Worm (Caenorhabditis elegans) whole organism, L1 larva: ENCODE data around the gene unc-105.
A peak's percentile ranks its signal among the peaks of the same experiment; 100 is the strongest.

Experiments used
- C16A3.4 ChIP-seq: fragments of 150-350 bp; optimal IDR thresholded peaks from 2 replicates; lab custom pipeline; 2014; ENCODE audit warnings: missing biosample characterization, missing genetic modification characterization
- C34B4.2 ChIP-seq: sonication (generic microtip); optimal IDR thresholded peaks from 2 replicates; lab custom pipeline; 2017; ENCODE audit warnings: mild to moderate bottlenecking, missing genetic modification characterization, missing compliant biosample characterization
- F16B12.6 ChIP-seq: fragments of 150-350 bp; optimal IDR thresholded peaks from 2 replicates; lab custom pipeline; 2014; ENCODE audit warnings: missing biosample characterization, missing genetic modification characterization
- Y116A8C.19 ChIP-seq: sonication (generic microtip); optimal IDR thresholded peaks from 2 replicates; lab custom pipeline; 2016; ENCODE audit warnings: missing compliant biosample characterization, missing genetic modification characterization, borderline replicate concordance
- aha-1 ChIP-seq: fragments of 150-350 bp; optimal IDR thresholded peaks from 2 replicates; lab custom pipeline; 2014; ENCODE audit warnings: missing biosample characterization, missing genetic modification characterization
- blmp-1 ChIP-seq: fragments of 150-350 bp; optimal IDR thresholded peaks from 2 replicates; lab custom pipeline; 2014; ENCODE audit warnings: missing biosample characterization, missing genetic modification characterization
- ceh-88 ChIP-seq: fragments of 200-800 bp; sonication (Bioruptor generic); IDR thresholded peaks from 2 replicates; pipeline ENCODE4 v1.3.6; 2022; ENCODE audit warnings: missing genetic modification characterization, missing compliant biosample characterization
- ceh-90 ChIP-seq: sonication (generic microtip); optimal IDR thresholded peaks from 2 replicates; lab custom pipeline; 2016; ENCODE audit warnings: missing genetic modification characterization, missing compliant biosample characterization
- ces-1 ChIP-seq: fragments of 150-350 bp; optimal IDR thresholded peaks from 2 replicates; lab custom pipeline; 2014; ENCODE audit warnings: missing biosample characterization, missing genetic modification reagents, missing genetic modification characterization
- dpl-1 ChIP-seq, 3 experiments: fragments of 150-350 bp in 2 of 3; sonication (generic microtip) in 1 of 3; optimal IDR thresholded peaks; 2 replicates each; lab custom pipeline; 2014 to 2017; ENCODE audit warnings: missing biosample characterization in 3 of 3, missing genetic modification characterization in 3 of 3, missing genetic modification reagents in 3 of 3
- efl-1 ChIP-seq, 4 experiments: fragments of 150-350 bp; optimal IDR thresholded peaks in 3 of 4; peaks in 1 of 4; 1 replicate in 1 of 4; 2 replicates in 3 of 4; lab custom pipeline; 2014; ENCODE audit warnings: missing biosample characterization in 2 of 4, missing genetic modification characterization in 2 of 4, missing genetic modification reagents in 2 of 4
- efl-3 ChIP-seq: fragments of 200-800 bp; sonication (Bioruptor generic); optimal IDR thresholded peaks from 2 replicates; lab custom pipeline; 2018; ENCODE audit warnings: mild to moderate bottlenecking, missing genetic modification characterization, missing compliant biosample characterization
- egl-13 ChIP-seq: sonication (generic microtip); optimal IDR thresholded peaks from 2 replicates; lab custom pipeline; 2016; ENCODE audit warnings: missing genotype, missing genetic modification reagents, missing genetic modification characterization, missing compliant biosample characterization
- egl-27 ChIP-seq, 2 experiments: fragments of 150-350 bp in 1 of 2; sonication (generic microtip); optimal IDR thresholded peaks; 3 replicates each; lab custom pipeline; 2017 to 2018; ENCODE audit warnings: missing biosample characterization in 2 of 2, missing genetic modification characterization in 2 of 2, missing genetic modification reagents in 2 of 2
- elt-2 ChIP-seq: sonication (generic microtip); optimal IDR thresholded peaks from 2 replicates; lab custom pipeline; 2016; ENCODE audit warnings: missing genetic modification characterization, mild to moderate bottlenecking, inconsistent platforms, missing compliant biosample characterization, missing genetic modification reagents
- elt-3 ChIP-seq, 6 experiments: fragments of 150-350 bp in 1 of 6; sonication (generic microtip); optimal IDR thresholded peaks; 2 replicates each; lab custom pipeline; 2017 to 2018; ENCODE audit warnings: missing biosample characterization in 6 of 6, missing genetic modification characterization in 6 of 6, inconsistent platforms in 1 of 6
- ets-5 ChIP-seq: fragments of 200-800 bp; sonication (Bioruptor generic); IDR thresholded peaks from 2 replicates; pipeline ENCODE4 v1.3.6; 2022; ENCODE audit warnings: missing genetic modification characterization, missing compliant biosample characterization
- fos-1 ChIP-seq: fragments of 150-350 bp; optimal IDR thresholded peaks from 2 replicates; lab custom pipeline; 2014; ENCODE audit warnings: missing biosample characterization, missing genetic modification characterization
- hlh-17 ChIP-seq: fragments of 200-800 bp; sonication (Bioruptor generic); optimal IDR thresholded peaks from 2 replicates; lab custom pipeline; 2018; ENCODE audit warnings: missing genetic modification characterization, mild to moderate bottlenecking, missing compliant biosample characterization, moderate library complexity, borderline replicate concordance
- hlh-4 ChIP-seq: sonication (generic microtip); optimal IDR thresholded peaks from 2 replicates; lab custom pipeline; 2016; ENCODE audit warnings: mild to moderate bottlenecking, missing genetic modification characterization, missing compliant biosample characterization
- hpl-2 ChIP-seq: fragments of 150-350 bp; optimal IDR thresholded peaks from 2 replicates; lab custom pipeline; 2014; ENCODE audit warnings: missing biosample characterization, missing genetic modification reagents, missing genetic modification characterization
- isw-1 ChIP-seq: fragments of 200-800 bp; sonication (Bioruptor generic); IDR thresholded peaks from 2 replicates; pipeline ENCODE4 v1.3.6; 2022; ENCODE audit warnings: missing genetic modification characterization, missing compliant biosample characterization
- jun-1 ChIP-seq: fragments of 150-350 bp; optimal IDR thresholded peaks from 2 replicates; lab custom pipeline; 2014; ENCODE audit warnings: missing biosample characterization, missing genetic modification reagents, missing genetic modification characterization
- lin-13 ChIP-seq: fragments of 150-350 bp; optimal IDR thresholded peaks from 2 replicates; lab custom pipeline; 2014; ENCODE audit warnings: missing biosample characterization, missing genetic modification reagents, missing genetic modification characterization
- lin-14 ChIP-seq: fragments of 200-800 bp; sonication (Bioruptor generic); optimal IDR thresholded peaks from 2 replicates; lab custom pipeline; 2018; ENCODE audit warnings: mild to moderate bottlenecking, missing genetic modification characterization, moderate library complexity, missing compliant biosample characterization
- lin-39 ChIP-seq: fragments of 150-350 bp; optimal IDR thresholded peaks from 2 replicates; lab custom pipeline; 2014; ENCODE audit warnings: missing biosample characterization, missing genetic modification reagents, missing genetic modification characterization
- lir-3 ChIP-seq: sonication (generic microtip); optimal IDR thresholded peaks from 2 replicates; lab custom pipeline; 2016; ENCODE audit warnings: mild to moderate bottlenecking, missing genetic modification characterization, moderate library complexity, missing compliant biosample characterization; ENCODE audit not compliant: poor library complexity
- mab-9 ChIP-seq: fragments of 200-800 bp; sonication (Bioruptor generic); IDR thresholded peaks from 2 replicates; pipeline ENCODE4 v1.3.6; 2022; ENCODE audit warnings: missing genetic modification reagents, missing genetic modification characterization, missing compliant biosample characterization
- mef-2 ChIP-seq: fragments of 150-350 bp; optimal IDR thresholded peaks from 2 replicates; lab custom pipeline; 2014; ENCODE audit warnings: missing biosample characterization, missing genetic modification characterization
- mep-1 ChIP-seq: fragments of 150-350 bp; optimal IDR thresholded peaks from 2 replicates; lab custom pipeline; 2014; ENCODE audit warnings: missing biosample characterization, missing genetic modification characterization
- nhr-237 ChIP-seq: fragments of 150-350 bp; optimal IDR thresholded peaks from 2 replicates; lab custom pipeline; 2014; ENCODE audit warnings: missing biosample characterization, missing genetic modification characterization
- nhr-47 ChIP-seq: sonication (generic microtip); optimal IDR thresholded peaks from 2 replicates; lab custom pipeline; 2016; ENCODE audit warnings: mild to moderate bottlenecking, missing genetic modification characterization, moderate library complexity, missing compliant biosample characterization
- nhr-77 ChIP-seq: fragments of 150-350 bp; optimal IDR thresholded peaks from 2 replicates; lab custom pipeline; 2014; ENCODE audit warnings: missing biosample characterization, missing genetic modification characterization
- nhr-90 ChIP-seq: sonication (generic microtip); optimal IDR thresholded peaks from 2 replicates; lab custom pipeline; 2016; ENCODE audit warnings: mild to moderate bottlenecking, missing genetic modification characterization, missing compliant biosample characterization; ENCODE audit not compliant: poor library complexity
- pag-3 ChIP-seq: sonication (generic microtip); optimal IDR thresholded peaks from 2 replicates; lab custom pipeline; 2017; ENCODE audit warnings: missing genetic modification characterization, mild to moderate bottlenecking, missing compliant biosample characterization, antibody characterized with exemption, borderline replicate concordance; ENCODE audit not compliant: insufficient read depth
- rnt-1 ChIP-seq: sonication (generic microtip); optimal IDR thresholded peaks from 2 replicates; lab custom pipeline; 2016; ENCODE audit warnings: mild to moderate bottlenecking, missing genetic modification characterization, moderate library complexity, missing compliant biosample characterization
- snpc-4 ChIP-seq: fragments of 150-350 bp; optimal IDR thresholded peaks from 2 replicates; lab custom pipeline; 2014; ENCODE audit warnings: missing biosample characterization, missing genetic modification characterization
- sptf-1 ChIP-seq: fragments of 150-350 bp; optimal IDR thresholded peaks from 2 replicates; lab custom pipeline; 2014; ENCODE audit warnings: missing biosample characterization, missing genetic modification characterization
- sup-37 ChIP-seq: fragments of 200-800 bp; sonication (Bioruptor generic); optimal IDR thresholded peaks from 2 replicates; lab custom pipeline; 2018; ENCODE audit warnings: mild to moderate bottlenecking, missing genetic modification characterization, missing compliant biosample characterization
- tlp-1 ChIP-seq: fragments of 150-350 bp; optimal IDR thresholded peaks from 2 replicates; lab custom pipeline; 2014; ENCODE audit warnings: missing biosample characterization, missing genetic modification characterization
- unc-62 ChIP-seq: fragments of 150-350 bp; optimal IDR thresholded peaks from 2 replicates; lab custom pipeline; 2014; ENCODE audit warnings: missing biosample characterization, missing genetic modification reagents, missing genetic modification characterization
- unc-86 ChIP-seq: sonication (generic microtip); optimal IDR thresholded peaks from 2 replicates; lab custom pipeline; 2016; ENCODE audit warnings: missing genetic modification characterization, missing compliant biosample characterization
- unc-98 ChIP-seq: fragments of 200-800 bp; sonication (Bioruptor generic); IDR thresholded peaks from 2 replicates; pipeline ENCODE4 v1.3.6; 2022; ENCODE audit warnings: missing genetic modification characterization, missing compliant biosample characterization
- zag-1 ChIP-seq: fragments of 150-350 bp; optimal IDR thresholded peaks from 2 replicates; lab custom pipeline; 2014; ENCODE audit warnings: missing biosample characterization, missing genetic modification characterization
- ztf-11 ChIP-seq, 2 experiments: sonication (generic microtip); optimal IDR thresholded peaks; 2 replicates each; lab custom pipeline; 2016 to 2017; ENCODE audit warnings: missing genetic modification characterization in 2 of 2, missing biosample characterization in 1 of 2, missing compliant biosample characterization in 1 of 2

The unc-105 gene

ce11 chrII:8128273-8129039, 12.2 kb downstream of the unc-105 start (continued):
- TF ChIP-seq pag-3 (tag; lab: Kevin White, UChicago) (peak; percentile 81), lin-39 (tag; lab: Kevin White, UChicago) (peak; percentile 56), rnt-1 (peak; percentile 78), nhr-77 (tag; lab: Kevin White, UChicago) (no peak), mep-1 (tag; lab: Kevin White, UChicago) (peak; percentile 21), ceh-88 (GFP tag; lab: Robert Waterston, UW) (no peak; the same call in 1 of the 2 replicates), nhr-90 (peak; percentile 41), efl-1 (optimal IDR thresholded peaks at IDR 0.05; lab: Kevin White, UChicago) (peak; percentile 6 to 33), efl-1 (GFP tag; optimal IDR thresholded peaks at IDR 0.05 in 1 of 2; lab: Kevin White, UChicago) (peak; percentile 12 to 58), unc-98 (GFP tag; lab: Robert Waterston, UW) (no peak)
- TF ChIP-seq, all 84 proteins: peak for 43

ce11 chrII:8129040-8129387, 12.8 kb downstream of the unc-105 start:
- TF ChIP-seq hpl-2 (no peak), ets-5 (GFP tag; lab: Robert Waterston, UW) (no peak), hlh-17 (GFP tag; lab: Kevin White, UChicago) (no peak), lin-13 (GFP tag; lab: Kevin White, UChicago) (peak; percentile 18), dpl-1 (GFP tag; optimal IDR thresholded peaks at IDR 0.05; lab: Kevin White, UChicago) (peak in 2 of 3 experiments; percentile 6 to 19), efl-1 (optimal IDR thresholded peaks at IDR 0.05; lab: Kevin White, UChicago) (no peak), efl-1 (GFP tag; optimal IDR thresholded peaks at IDR 0.05 in 1 of 2; lab: Kevin White, UChicago) (peak in 1 of 2 experiments; percentile 95)

ce11 chrII:8129495-8130010, 13.3 kb downstream of the unc-105 start, which contains the start of gene ulp-4:
Gene ulp-4, plus strand, starts transcription at chrII:8129960.
- TF ChIP-seq jun-1 (tag; lab: Kevin White, UChicago) (no peak), lir-3 (peak; percentile 3), egl-27 (tag; optimal IDR thresholded peaks at IDR 0.05; lab: Kevin White, UChicago) (no peak), unc-86 (tag; lab: Kevin White, UChicago) (no peak), isw-1 (GFP tag; lab: Robert Waterston, UW) (no peak), zag-1 (no peak), mab-9 (GFP tag; lab: Robert Waterston, UW) (no peak), Y116A8C.19 (tag; lab: Kevin White, UChicago) (no peak), elt-3 (tag; optimal IDR thresholded peaks at IDR 0.05; lab: Kevin White, UChicago) (no peak), nhr-237 (no peak), sptf-1 (tag; lab: Kevin White, UChicago) (no peak), unc-98 (GFP tag; lab: Robert Waterston, UW) (no peak), unc-62 (GFP tag; lab: Kevin White, UChicago) (no peak), elt-2 (tag; lab: Kevin White, UChicago) (no peak), C16A3.4 (no peak), F16B12.6 (tag; lab: Kevin White, UChicago) (no peak), pag-3 (tag; lab: Kevin White, UChicago) (no peak), tlp-1 (tag; lab: Kevin White, UChicago) (no peak), hlh-4 (tag; lab: Kevin White, UChicago) (no peak), mef-2 (no peak), egl-13 (tag; lab: Kevin White, UChicago) (no peak), sup-37 (GFP tag; lab: Kevin White, UChicago) (no peak), efl-3 (GFP tag; lab: Kevin White, UChicago) (no peak), nhr-77 (tag; lab: Kevin White, UChicago) (no peak), lin-39 (tag; lab: Kevin White, UChicago) (peak; percentile 57), fos-1 (no peak), lin-14 (GFP tag; lab: Kevin White, UChicago) (peak; percentile 63), ceh-90 (no peak), snpc-4 (tag; lab: Kevin White, UChicago) (no peak), aha-1 (tag; lab: Kevin White, UChicago) (no peak), blmp-1 (tag; lab: Kevin White, UChicago) (peak; percentile 26), ztf-11 (tag; optimal IDR thresholded peaks at IDR 0.05; lab: Kevin White, UChicago) (no peak), C34B4.2 (tag; lab: Kevin White, UChicago) (no peak), nhr-47 (peak; percentile 1), ceh-88 (GFP tag; lab: Robert Waterston, UW) (no peak), ces-1 (no peak)
